Worm (Caenorhabditis elegans) whole organism, L4/young adult: ENCODE results near the gene lgc-48.

ENCODE experiments used
- W03F9.2 ChIP-seq: fragments of 150-350 bp; optimal IDR thresholded peaks from 2 replicates; lab custom pipeline; 2014; ENCODE audit warnings: missing biosample characterization, missing genetic modification characterization
- dao-5 ChIP-seq: sonication (generic microtip); optimal IDR thresholded peaks from 2 replicates; lab custom pipeline; 2016; ENCODE audit warnings: missing genotype, missing genetic modification characterization, moderate library complexity, missing compliant biosample characterization
- him-1 ChIP-seq: sonication (generic microtip); optimal IDR thresholded peaks from 2 replicates; lab custom pipeline; 2016; ENCODE audit warnings: missing genotype, missing genetic modification reagents, missing genetic modification characterization, missing compliant biosample characterization

ce11 chrV:13364227-13364626, 24.2 kb downstream of the lgc-48 start:
- no peak for TF ChIP-seq him-1 (tag; lab: Kevin White, UChicago)
- no peak for TF ChIP-seq W03F9.2 (tag; lab: Kevin White, UChicago)
- TF ChIP-seq dao-5 (tag; lab: Kevin White, UChicago) = no peak
